Worm (Caenorhabditis elegans) whole organism, early embryonic: ENCODE data around the gene F13B12.6.
A peak's percentile ranks its signal among the peaks of the same experiment; 100 is the strongest.

Source experiments
- B0310.2 ChIP-seq: sonication (generic microtip); optimal IDR thresholded peaks from 2 replicates; lab custom pipeline; 2016; ENCODE audit warnings: mild to moderate bottlenecking, missing genetic modification characterization, missing compliant biosample characterization
- F13C5.2 ChIP-seq: sonication (generic microtip); optimal IDR thresholded peaks from 2 replicates; lab custom pipeline; 2017; ENCODE audit warnings: mild to moderate bottlenecking, missing genetic modification characterization, inconsistent platforms, missing compliant biosample characterization
- aly-1 ChIP-seq: sonication (generic microtip); optimal IDR thresholded peaks from 2 replicates; lab custom pipeline; 2016; ENCODE audit warnings: missing genetic modification characterization, missing compliant biosample characterization
- ama-1 ChIP-seq: fragments of 150-350 bp; optimal IDR thresholded peaks from 2 replicates; lab custom pipeline; 2014
- ceh-13 ChIP-seq: fragments of 200-800 bp; sonication (Bioruptor generic); optimal IDR thresholded peaks from 2 replicates; lab custom pipeline; 2018; ENCODE audit warnings: mild to moderate bottlenecking, missing genetic modification characterization, missing compliant biosample characterization
- ceh-36 ChIP-seq: sonication (generic microtip); optimal IDR thresholded peaks from 2 replicates; lab custom pipeline; 2016; ENCODE audit warnings: missing genetic modification characterization, inconsistent platforms, missing compliant biosample characterization
- ets-7 ChIP-seq: sonication (generic microtip); optimal IDR thresholded peaks from 2 replicates; lab custom pipeline; 2016; ENCODE audit warnings: missing genotype, missing genetic modification characterization, missing compliant biosample characterization
- flt-1 ChIP-seq: fragments of 200-800 bp; sonication (Bioruptor generic); IDR thresholded peaks from 2 replicates; pipeline ENCODE4 v1.3.6; 2022; ENCODE audit warnings: missing genetic modification characterization, missing compliant biosample characterization
- hmbx-1 ChIP-seq: sonication (generic microtip); optimal IDR thresholded peaks from 2 replicates; lab custom pipeline; 2016; ENCODE audit warnings: mild to moderate bottlenecking, missing genetic modification characterization, missing compliant biosample characterization
- hmg-4 ChIP-seq: fragments of 200-800 bp; sonication (Bioruptor generic); optimal IDR thresholded peaks from 2 replicates; lab custom pipeline; 2018; ENCODE audit warnings: mild to moderate bottlenecking, missing genetic modification characterization, missing compliant biosample characterization
- hnd-1 ChIP-seq: sonication (generic microtip); optimal IDR thresholded peaks from 2 replicates; lab custom pipeline; 2016; ENCODE audit warnings: missing genetic modification characterization, missing compliant biosample characterization
- pes-1 ChIP-seq: fragments of 200-800 bp; sonication (Bioruptor generic); IDR thresholded peaks from 2 replicates; pipeline ENCODE4 v1.3.6; 2022; ENCODE audit warnings: missing genetic modification reagents, missing genetic modification characterization, missing compliant biosample characterization
- scrt-1 ChIP-seq: fragments of 200-800 bp; sonication (Bioruptor generic); IDR thresholded peaks from 2 replicates; pipeline ENCODE4 v1.3.6; 2022; ENCODE audit warnings: missing genetic modification characterization, missing compliant biosample characterization
- sea-1 ChIP-seq: fragments of 200-800 bp; sonication (Bioruptor generic); conservative IDR thresholded peaks from 2 replicates; pipeline ENCODE4 v1.3.6; 2022; ENCODE audit warnings: missing genetic modification characterization, missing compliant biosample characterization
- tbx-11 ChIP-seq: fragments of 200-800 bp; sonication (Bioruptor generic); IDR thresholded peaks from 2 replicates; pipeline ENCODE4 v1.3.6; 2022; ENCODE audit warnings: missing genetic modification characterization, missing compliant biosample characterization
- tbx-37 ChIP-seq: fragments of 200-800 bp; sonication (Bioruptor generic); conservative IDR thresholded peaks from 2 replicates; pipeline ENCODE4 v1.3.6; 2022; ENCODE audit warnings: missing genetic modification reagents, missing genetic modification characterization, missing compliant biosample characterization
- tra-4 ChIP-seq: sonication (generic microtip); optimal IDR thresholded peaks from 2 replicates; lab custom pipeline; 2017; ENCODE audit warnings: missing genetic modification characterization, missing compliant biosample characterization

Gene F13B12.6

DNA sequence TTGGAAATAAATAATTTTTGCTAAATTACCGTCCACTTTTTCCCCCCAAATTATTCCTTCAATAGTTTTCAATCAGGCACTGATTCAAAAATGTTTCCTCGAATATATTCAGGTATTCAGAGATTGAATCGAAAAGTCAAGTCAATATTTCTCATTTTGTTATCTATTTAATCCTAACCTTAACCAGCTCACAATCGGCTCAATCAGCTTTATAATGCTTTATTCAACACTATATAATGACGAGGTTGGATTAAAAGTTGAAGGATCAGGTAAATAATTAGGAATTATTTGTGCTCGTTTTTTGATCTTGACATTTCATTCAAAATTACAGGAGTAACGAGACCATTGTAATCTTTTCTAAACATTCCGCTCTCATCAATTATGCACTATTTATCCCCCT is 12.8 kb upstream of the F13B12.6 start:
- TF ChIP-seq tbx-37 (GFP tag; lab: Robert Waterston, UW), result no peak
- no peak for TF ChIP-seq ets-7 (tag; lab: Kevin White, UChicago)
- no peak for TF ChIP-seq aly-1 (tag; lab: Kevin White, UChicago)

DNA sequence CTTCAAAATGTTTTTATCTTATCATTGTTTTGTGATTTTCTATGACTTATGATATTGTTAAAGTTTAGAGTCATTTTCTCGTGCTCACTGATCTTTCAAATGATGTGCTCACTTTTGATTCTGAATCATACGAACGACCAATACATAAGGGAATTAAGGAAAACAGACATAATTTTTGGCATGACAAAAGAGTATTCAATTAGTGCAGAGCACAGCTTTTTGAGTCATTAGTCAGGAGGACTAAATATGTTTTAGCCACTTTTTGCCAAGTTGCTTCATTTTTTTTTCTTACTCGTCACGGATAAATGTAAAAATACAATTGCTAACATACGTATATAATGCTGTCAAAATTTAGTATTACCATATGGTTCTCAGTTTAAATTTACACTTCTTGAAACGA is 11.4 kb upstream of the F13B12.6 start, which contains the start of gene F13B12.2:
TSS of gene F13B12.2 (minus strand) at position 2 of the 400 bp plus-strand sequence.
- TF ChIP-seq sea-1 (GFP tag; lab: Robert Waterston, UW) (no peak), flt-1 (no peak), tbx-11 (no peak), ets-7 (tag; lab: Kevin White, UChicago) (no peak), hmbx-1 (tag; lab: Kevin White, UChicago) (no peak), hmg-4 (no peak)

DNA sequence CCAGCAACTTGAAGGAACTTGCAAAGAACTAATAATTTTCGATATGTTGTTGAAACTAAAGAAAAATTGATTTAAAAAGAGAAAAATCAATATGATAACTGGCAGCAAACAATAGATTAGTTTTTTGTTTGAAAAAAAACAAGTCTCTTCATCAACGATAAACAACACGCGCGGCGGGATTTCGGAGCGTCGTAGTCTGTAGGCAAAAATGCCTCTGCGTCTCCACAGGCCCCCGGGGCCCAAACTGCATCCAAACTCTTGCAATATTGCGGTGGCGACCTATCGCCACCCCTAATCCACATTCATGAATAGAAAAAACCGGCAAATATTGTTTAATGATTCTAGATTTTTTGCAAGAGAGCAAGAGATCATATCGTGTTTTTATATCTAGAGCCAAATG is 7.4 kb upstream of the F13B12.6 start:
- TF ChIP-seq tra-4 (tag; lab: Kevin White, UChicago) (no peak), F13C5.2 (peak; percentile 8), hmg-4 (no peak), tbx-11 (no peak)

DNA sequence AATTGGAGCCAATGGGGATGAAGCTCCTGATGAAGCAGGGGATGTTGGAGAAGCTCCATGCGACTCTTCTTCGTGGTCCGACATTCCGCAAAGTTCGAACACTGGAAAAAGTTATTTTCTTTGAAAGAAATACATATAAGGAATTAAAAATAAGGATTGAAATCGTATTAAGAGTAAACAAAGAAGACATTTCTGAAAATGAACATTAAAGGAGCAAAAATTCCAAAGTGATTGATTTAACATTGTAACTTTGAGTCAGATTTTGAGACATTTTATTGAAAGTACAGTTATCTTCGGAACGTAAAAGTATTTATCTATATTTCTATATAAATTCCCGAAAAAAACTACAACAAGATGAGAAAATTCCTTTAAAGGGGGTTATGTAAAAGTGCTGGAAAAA is 6.9 kb upstream of the F13B12.6 start, which contains the start of gene F13B12.1:
TSS of gene F13B12.1 (minus strand) at position 101 of the 400 bp plus-strand sequence.
- no peak for TF ChIP-seq sea-1 (GFP tag; lab: Robert Waterston, UW)
- no peak for TF ChIP-seq tbx-11
- TF ChIP-seq hmg-4, result no peak
- TF ChIP-seq hmbx-1 (tag; lab: Kevin White, UChicago), result no peak
- no peak for TF ChIP-seq B0310.2
- TF ChIP-seq tra-4 (tag; lab: Kevin White, UChicago), result no peak
- no peak for TF ChIP-seq hnd-1 (tag; lab: Kevin White, UChicago)
- TF ChIP-seq ets-7 (tag; lab: Kevin White, UChicago), result no peak
- no peak for TF ChIP-seq flt-1
- TF ChIP-seq ceh-36 (tag; lab: Kevin White, UChicago), result no peak
- no peak for TF ChIP-seq ceh-13 (GFP tag; lab: Kevin White, UChicago)
- TF ChIP-seq tbx-37 (GFP tag; lab: Robert Waterston, UW), result no peak
- no peak for TF ChIP-seq F13C5.2
- TF ChIP-seq ama-1 (lab: Kevin White, UChicago), result no peak
- no peak for TF ChIP-seq aly-1 (tag; lab: Kevin White, UChicago)
- TF ChIP-seq scrt-1 (GFP tag; lab: Robert Waterston, UW), result no peak
- no peak for TF ChIP-seq pes-1

DNA sequence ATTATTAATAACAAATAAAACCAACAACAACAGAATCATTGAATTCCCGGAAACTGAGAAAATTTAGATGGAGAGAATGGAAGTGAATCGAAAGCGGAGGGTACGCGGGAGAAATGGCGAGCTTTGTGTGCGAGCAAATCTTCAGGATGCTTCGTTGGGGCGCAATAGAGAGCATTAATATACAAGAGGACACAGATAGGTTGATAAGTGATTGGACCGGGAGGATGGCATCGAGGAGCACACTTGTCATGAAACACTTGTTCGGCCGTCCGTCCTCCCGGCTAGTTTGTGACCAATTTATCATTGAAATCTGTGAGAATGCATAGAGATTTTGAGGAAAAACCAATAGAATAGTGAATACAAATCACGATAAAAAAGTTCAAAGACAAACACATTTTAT is 4.5 kb upstream of the F13B12.6 start:
- TF ChIP-seq aly-1 (tag; lab: Kevin White, UChicago) (no peak), F13C5.2 (no peak), ama-1 (lab: Kevin White, UChicago) (no peak), ceh-13 (GFP tag; lab: Kevin White, UChicago) (no peak), hnd-1 (tag; lab: Kevin White, UChicago) (no peak), flt-1 (no peak), scrt-1 (GFP tag; lab: Robert Waterston, UW) (no peak), pes-1 (no peak), tbx-11 (no peak), hmbx-1 (tag; lab: Kevin White, UChicago) (no peak), ets-7 (tag; lab: Kevin White, UChicago) (no peak), hmg-4 (no peak), sea-1 (GFP tag; lab: Robert Waterston, UW) (no peak), ceh-36 (tag; lab: Kevin White, UChicago) (no peak)

DNA sequence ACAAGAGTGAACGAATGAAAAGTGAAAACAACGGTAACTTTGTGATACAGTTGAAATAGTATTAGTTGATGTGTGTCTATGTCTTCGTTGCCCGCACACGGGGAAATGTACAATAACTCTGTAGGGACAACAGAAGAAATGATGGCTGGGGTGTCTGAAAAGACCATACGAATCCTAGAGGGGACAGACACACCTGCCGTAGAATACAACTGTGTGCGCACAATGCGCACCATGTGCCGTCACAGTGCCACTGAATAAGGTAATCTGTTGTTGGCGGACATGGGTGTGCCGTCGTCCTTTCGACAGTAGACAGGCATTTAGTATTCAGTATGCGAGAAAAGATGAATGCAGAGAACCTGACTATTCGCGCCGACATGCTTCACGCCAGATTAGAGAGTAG is 3.6 kb upstream of the F13B12.6 start:
- TF ChIP-seq hmg-4, result peak; percentile 15
- no peak for TF ChIP-seq hmbx-1 (tag; lab: Kevin White, UChicago)

DNA sequence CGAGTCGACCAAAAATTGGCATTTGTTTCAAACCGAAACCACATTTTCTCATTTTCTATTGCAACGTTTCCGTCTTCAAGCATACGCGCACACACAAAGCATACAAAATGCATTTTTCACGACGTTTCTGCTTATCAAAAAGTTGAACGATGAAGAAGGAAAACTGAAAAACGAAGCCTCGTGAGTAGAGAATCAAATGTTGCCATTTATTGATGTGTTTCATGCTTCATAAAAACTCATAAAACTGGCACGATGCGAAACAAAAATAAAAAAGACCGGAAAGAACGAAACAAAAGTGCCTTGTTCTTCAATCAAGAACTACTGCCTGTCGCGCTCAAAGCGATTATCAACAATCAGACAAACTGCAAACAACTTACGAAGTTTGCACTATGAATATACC is 2.8 kb upstream of the F13B12.6 start:
- TF ChIP-seq hmbx-1 (tag; lab: Kevin White, UChicago) (no peak), tra-4 (tag; lab: Kevin White, UChicago) (no peak), ama-1 (lab: Kevin White, UChicago) (no peak), B0310.2 (no peak), tbx-11 (no peak), tbx-37 (GFP tag; lab: Robert Waterston, UW) (no peak), ceh-36 (tag; lab: Kevin White, UChicago) (no peak), scrt-1 (GFP tag; lab: Robert Waterston, UW) (no peak), F13C5.2 (no peak), ceh-13 (GFP tag; lab: Kevin White, UChicago) (no peak), pes-1 (no peak), hnd-1 (tag; lab: Kevin White, UChicago) (no peak), flt-1 (no peak), aly-1 (tag; lab: Kevin White, UChicago) (no peak), ets-7 (tag; lab: Kevin White, UChicago) (no peak), hmg-4 (no peak), sea-1 (GFP tag; lab: Robert Waterston, UW) (no peak)

DNA sequence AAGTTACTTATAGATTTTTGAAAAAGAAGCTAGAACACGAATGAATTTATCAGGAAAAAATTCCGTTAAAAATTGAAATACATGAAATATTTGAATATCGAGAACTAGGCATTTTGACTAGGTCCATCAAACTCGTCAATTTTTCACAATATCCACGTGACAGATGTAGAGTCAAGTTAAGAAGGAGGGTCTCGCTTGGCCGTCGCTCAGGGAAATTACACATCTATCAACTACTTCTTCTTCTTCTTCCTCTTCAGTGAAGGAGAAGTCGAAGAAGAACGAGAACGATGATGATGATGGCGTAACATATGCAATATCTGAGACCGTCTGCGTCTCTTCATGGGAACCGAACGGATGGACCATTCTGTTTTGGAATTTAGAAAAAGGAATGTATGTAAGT is 2.2 kb upstream of the F13B12.6 start:
- TF ChIP-seq hnd-1 (tag; lab: Kevin White, UChicago) (no peak), F13C5.2 (no peak), aly-1 (tag; lab: Kevin White, UChicago) (no peak)

DNA sequence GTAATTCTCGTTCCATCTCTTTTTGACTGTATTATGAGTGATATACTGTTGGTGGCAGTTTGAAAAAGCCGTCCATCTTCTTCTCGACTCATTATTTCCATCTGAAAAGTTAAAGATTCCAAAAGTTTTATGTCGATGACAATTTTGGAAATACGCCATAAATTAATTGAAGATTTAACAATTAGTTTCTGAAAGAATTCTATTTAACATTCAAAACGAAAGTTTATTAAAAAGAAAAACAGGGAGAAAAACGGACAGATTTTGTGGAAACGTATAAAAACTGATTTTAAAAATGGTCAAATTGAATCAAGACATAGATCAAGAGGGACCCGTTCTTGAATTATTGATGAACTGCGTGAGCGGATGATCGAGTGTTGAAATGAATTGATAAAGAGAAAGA is 3.9 kb downstream of the F13B12.6 start, which contains the start of gene R10H10.7:
TSS of gene R10H10.7 (minus strand) at position 101 of the 400 bp plus-strand sequence.
- no peak for TF ChIP-seq F13C5.2
- no peak for TF ChIP-seq ceh-36 (tag; lab: Kevin White, UChicago)
- no peak for TF ChIP-seq pes-1
- TF ChIP-seq ceh-13 (GFP tag; lab: Kevin White, UChicago), result no peak
- no peak for TF ChIP-seq flt-1
- TF ChIP-seq sea-1 (GFP tag; lab: Robert Waterston, UW), result no peak
- no peak for TF ChIP-seq ama-1 (lab: Kevin White, UChicago)
- no peak for TF ChIP-seq aly-1 (tag; lab: Kevin White, UChicago)
- no peak for TF ChIP-seq hmbx-1 (tag; lab: Kevin White, UChicago)
- no peak for TF ChIP-seq tbx-37 (GFP tag; lab: Robert Waterston, UW)
- no peak for TF ChIP-seq tra-4 (tag; lab: Kevin White, UChicago)
- TF ChIP-seq ets-7 (tag; lab: Kevin White, UChicago), result no peak
